Fruit fly (Drosophila melanogaster) whole organism, prepupa: ENCODE measurements around the gene CG31921.

ENCODE experiments used
- CG10669 ChIP-seq: fragments of 200-800 bp; sonication (Bioruptor generic); optimal IDR thresholded peaks from 3 replicates; lab custom pipeline; 2018; ENCODE audit warnings: missing biosample characterization, mild to moderate bottlenecking, missing genetic modification characterization, moderate library complexity
- CG11294 ChIP-seq: fragments of 200-800 bp; sonication (Bioruptor generic); IDR thresholded peaks from 2 replicates; pipeline ENCODE4 v1.3.6; 2022; ENCODE audit warnings: missing biosample characterization, missing genetic modification characterization
- CG31627 ChIP-seq: fragments of 200-800 bp; sonication (Bioruptor generic); optimal IDR thresholded peaks from 3 replicates; lab custom pipeline; 2016; ENCODE audit warnings: missing biosample characterization, missing genetic modification characterization
- CG32006 ChIP-seq: fragments of 200-800 bp; sonication (Bioruptor generic); optimal IDR thresholded peaks from 3 replicates; lab custom pipeline; 2017; ENCODE audit warnings: missing biosample characterization, mild to moderate bottlenecking, missing genetic modification characterization
- CG3919 ChIP-seq: fragments of 200-800 bp; sonication (Bioruptor generic); optimal IDR thresholded peaks from 3 replicates; lab custom pipeline; 2016; ENCODE audit warnings: missing biosample characterization, missing genetic modification characterization
- CG4318 ChIP-seq: fragments of 200-800 bp; sonication (Bioruptor generic); optimal IDR thresholded peaks from 3 replicates; lab custom pipeline; 2017; ENCODE audit warnings: missing biosample characterization, mild to moderate bottlenecking, missing genetic modification characterization
- CG6163 ChIP-seq: fragments of 200-800 bp; sonication (Bioruptor generic); IDR thresholded peaks from 3 replicates; pipeline ENCODE4 v1.3.6; 2022; ENCODE audit warnings: missing biosample characterization, missing genetic modification characterization
- CG6276 ChIP-seq: fragments of 200-800 bp; sonication (Bioruptor generic); optimal IDR thresholded peaks from 2 replicates; lab custom pipeline; 2017; ENCODE audit warnings: missing biosample characterization, mild to moderate bottlenecking, missing genetic modification characterization
- CG8119 ChIP-seq: fragments of 200-800 bp; sonication (Bioruptor generic); IDR thresholded peaks from 3 replicates; pipeline ENCODE4 v1.3.6; 2022; ENCODE audit warnings: missing biosample characterization, missing genetic modification characterization
- CG8632 ChIP-seq: fragments of 200-800 bp; sonication (Bioruptor generic); optimal IDR thresholded peaks from 3 replicates; lab custom pipeline; 2016; ENCODE audit warnings: missing biosample characterization, missing genetic modification characterization
- CG9139 ChIP-seq: fragments of 200-800 bp; sonication (Bioruptor generic); optimal IDR thresholded peaks from 3 replicates; lab custom pipeline; 2017; ENCODE audit warnings: missing biosample characterization, mild to moderate bottlenecking, missing genetic modification characterization
- Eip78C ChIP-seq: fragments of 200-800 bp; sonication (Bioruptor generic); peaks from one replicate; lab custom pipeline; 2016; ENCODE audit warnings: missing biosample characterization, missing genetic modification characterization
- Eip93F ChIP-seq: fragments of 200-800 bp; sonication (Bioruptor generic); optimal IDR thresholded peaks from 2 replicates; lab custom pipeline; 2016; ENCODE audit warnings: missing biosample characterization, mild to moderate bottlenecking, missing genetic modification characterization
- Ets96B ChIP-seq: fragments of 200-800 bp; optimal IDR thresholded peaks from 2 replicates; lab custom pipeline; 2019; ENCODE audit warnings: missing biosample characterization, mild to moderate bottlenecking, missing genetic modification characterization, moderate library complexity
- Hr39 ChIP-seq: fragments of 200-800 bp; sonication (Bioruptor generic); optimal IDR thresholded peaks from 2 replicates; lab custom pipeline; 2016; ENCODE audit warnings: missing biosample characterization, missing genetic modification characterization
- OdsH ChIP-seq: fragments of 200-800 bp; sonication (Bioruptor generic); optimal IDR thresholded peaks from 3 replicates; lab custom pipeline; 2016; ENCODE audit warnings: missing biosample characterization, missing genetic modification characterization
- Sox102F ChIP-seq: fragments of 200-800 bp; sonication (Bioruptor generic); optimal IDR thresholded peaks from 2 replicates; lab custom pipeline; 2016; ENCODE audit warnings: missing biosample characterization, mild to moderate bottlenecking, missing genetic modification characterization
- Sox14 ChIP-seq: fragments of 200-800 bp; sonication (Bioruptor generic); optimal IDR thresholded peaks from 3 replicates; lab custom pipeline; 2016; ENCODE audit warnings: missing biosample characterization, missing genetic modification characterization
- fd59A ChIP-seq: fragments of 200-800 bp; sonication (Bioruptor generic); optimal IDR thresholded peaks from 2 replicates; lab custom pipeline; 2017; ENCODE audit warnings: missing biosample characterization, mild to moderate bottlenecking, missing genetic modification characterization, missing genetic modification reagents
- fd85E ChIP-seq: fragments of 200-800 bp; sonication (Bioruptor generic); optimal IDR thresholded peaks from 3 replicates; lab custom pipeline; 2016; ENCODE audit warnings: missing biosample characterization, missing genetic modification characterization
- fkh ChIP-seq: fragments of 200-800 bp; sonication (Bioruptor generic); optimal IDR thresholded peaks from 3 replicates; lab custom pipeline; 2017; ENCODE audit warnings: missing biosample characterization, mild to moderate bottlenecking, missing genetic modification characterization, moderate library complexity
- lz ChIP-seq: fragments of 200-800 bp; sonication (Bioruptor generic); optimal IDR thresholded peaks from 3 replicates; lab custom pipeline; 2016; ENCODE audit warnings: missing biosample characterization, missing genetic modification characterization
- net ChIP-seq: fragments of 200-800 bp; sonication (Bioruptor generic); optimal IDR thresholded peaks from 3 replicates; lab custom pipeline; 2016; ENCODE audit warnings: missing biosample characterization, missing genetic modification characterization
- spab ChIP-seq: fragments of 200-800 bp; sonication (Bioruptor generic); optimal IDR thresholded peaks from 2 replicates; lab custom pipeline; 2017; ENCODE audit warnings: missing biosample characterization, mild to moderate bottlenecking, missing genetic modification characterization, missing genetic modification reagents
- svp ChIP-seq: fragments of 200-800 bp; sonication (Bioruptor generic); peaks from one replicate; lab custom pipeline; 2016; ENCODE audit warnings: missing biosample characterization, missing genetic modification characterization
- vri ChIP-seq: fragments of 200-800 bp; sonication (Bioruptor generic); optimal IDR thresholded peaks from 3 replicates; lab custom pipeline; 2016; ENCODE audit warnings: missing biosample characterization, mild to moderate bottlenecking, missing genetic modification characterization

CG31921 gene

DNA sequence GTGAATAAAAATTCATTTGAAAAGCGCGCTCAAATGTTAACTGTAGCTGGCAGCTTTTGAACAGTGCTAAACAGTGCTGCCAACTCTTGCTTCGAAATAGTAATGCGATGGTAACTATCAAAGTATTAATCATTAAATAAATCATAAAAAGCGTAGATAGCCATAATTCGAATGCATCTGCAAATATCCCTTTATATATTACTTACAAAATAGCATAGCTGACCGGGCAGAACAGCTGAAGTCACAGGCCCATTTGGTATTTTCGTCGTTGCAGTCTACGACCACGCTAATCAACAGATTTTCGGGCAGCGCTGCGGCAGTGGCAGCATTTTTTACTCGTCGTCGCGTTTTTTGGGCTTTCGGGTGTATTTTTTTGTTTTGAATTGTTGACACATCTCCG lies 26.5 kb downstream of the CG31921 start, which contains the start of gene Plc21C (continued):
- TF ChIP-seq CG31627 (peak; percentile 61), Hr39 (GFP tag; lab: Kevin White, UChicago) (peak; percentile 55), CG6163 (GFP tag; lab: Robert Waterston, UW) (no peak), Sox14 (peak; percentile 67), lz (peak; percentile 43), net (no peak), CG8119 (no peak)

DNA sequence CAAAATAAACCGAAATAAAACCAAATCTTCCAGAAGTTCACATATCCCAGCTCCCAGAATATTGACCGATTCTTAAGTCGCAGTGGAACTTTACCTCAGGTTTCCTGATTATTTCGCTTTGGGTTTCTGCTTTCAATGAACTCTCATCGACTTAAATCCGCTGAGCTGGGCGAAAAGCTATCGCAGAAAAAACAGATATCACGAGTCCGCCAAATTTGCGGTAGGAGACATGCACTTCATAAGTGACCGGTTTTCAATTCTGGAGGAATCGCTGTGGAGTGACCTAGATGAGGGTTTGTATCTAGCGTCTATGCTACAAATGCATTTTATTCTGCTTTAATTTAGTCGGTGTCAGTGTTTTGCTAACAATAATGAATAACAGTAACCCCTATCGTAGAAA lies 26.9 kb downstream of the CG31921 start:
- TF ChIP-seq spab (no peak), CG11294 (GFP tag; lab: Robert Waterston, UW) (no peak), CG8632 (GFP tag; lab: Kevin White, UChicago) (no peak), fd85E (GFP tag; lab: Kevin White, UChicago) (no peak), net (no peak), Ets96B (no peak), vri (GFP tag; lab: Kevin White, UChicago) (no peak), CG9139 (GFP tag; lab: Kevin White, UChicago) (no peak), Sox102F (GFP tag; lab: Kevin White, UChicago) (no peak), CG3919 (no peak)

DNA sequence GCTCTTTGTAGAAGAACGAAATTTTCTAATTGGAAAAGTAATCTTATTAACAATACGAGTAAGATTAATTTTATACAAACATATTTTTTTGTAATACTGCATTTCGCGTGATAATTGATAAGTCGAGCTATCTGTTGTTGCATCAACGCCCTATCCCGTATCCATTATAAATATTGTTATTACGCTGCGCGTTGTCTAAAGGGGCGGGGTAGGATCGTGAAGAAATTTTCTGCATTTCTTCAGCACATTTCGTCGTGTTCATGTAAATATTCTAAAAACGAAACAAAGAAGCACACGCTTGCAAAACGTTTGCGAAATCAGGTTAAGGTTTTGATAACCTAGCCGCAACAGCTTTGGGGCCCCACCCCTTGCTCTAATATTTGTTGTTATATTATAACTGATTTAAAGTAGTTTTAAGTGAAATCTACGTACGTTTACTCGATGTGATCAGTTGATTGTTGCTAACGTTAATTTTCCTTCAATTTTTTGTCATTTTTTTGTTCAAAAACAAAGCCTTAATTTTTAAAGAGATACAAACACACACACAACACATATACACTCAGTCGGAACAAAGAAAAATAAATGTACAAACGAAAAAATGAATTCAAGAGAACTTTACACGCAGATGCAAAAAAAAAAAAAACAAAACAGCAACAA lies 28.7 kb downstream of the CG31921 start:
- TF ChIP-seq CG10669 (GFP tag; lab: Kevin White, UChicago), result no peak
- TF ChIP-seq CG4318 (GFP tag; lab: Kevin White, UChicago), result no peak
- peak; percentile 55 for TF ChIP-seq svp
- peak; percentile 51 for TF ChIP-seq vri (GFP tag; lab: Kevin White, UChicago)
- peak; percentile 25 for TF ChIP-seq Eip78C
- TF ChIP-seq CG31627, result no peak
- TF ChIP-seq Eip93F, result peak; percentile 48
- no peak for TF ChIP-seq CG6276 (GFP tag; lab: Kevin White, UChicago)
- no peak for TF ChIP-seq OdsH (GFP tag; lab: Kevin White, UChicago)

DNA sequence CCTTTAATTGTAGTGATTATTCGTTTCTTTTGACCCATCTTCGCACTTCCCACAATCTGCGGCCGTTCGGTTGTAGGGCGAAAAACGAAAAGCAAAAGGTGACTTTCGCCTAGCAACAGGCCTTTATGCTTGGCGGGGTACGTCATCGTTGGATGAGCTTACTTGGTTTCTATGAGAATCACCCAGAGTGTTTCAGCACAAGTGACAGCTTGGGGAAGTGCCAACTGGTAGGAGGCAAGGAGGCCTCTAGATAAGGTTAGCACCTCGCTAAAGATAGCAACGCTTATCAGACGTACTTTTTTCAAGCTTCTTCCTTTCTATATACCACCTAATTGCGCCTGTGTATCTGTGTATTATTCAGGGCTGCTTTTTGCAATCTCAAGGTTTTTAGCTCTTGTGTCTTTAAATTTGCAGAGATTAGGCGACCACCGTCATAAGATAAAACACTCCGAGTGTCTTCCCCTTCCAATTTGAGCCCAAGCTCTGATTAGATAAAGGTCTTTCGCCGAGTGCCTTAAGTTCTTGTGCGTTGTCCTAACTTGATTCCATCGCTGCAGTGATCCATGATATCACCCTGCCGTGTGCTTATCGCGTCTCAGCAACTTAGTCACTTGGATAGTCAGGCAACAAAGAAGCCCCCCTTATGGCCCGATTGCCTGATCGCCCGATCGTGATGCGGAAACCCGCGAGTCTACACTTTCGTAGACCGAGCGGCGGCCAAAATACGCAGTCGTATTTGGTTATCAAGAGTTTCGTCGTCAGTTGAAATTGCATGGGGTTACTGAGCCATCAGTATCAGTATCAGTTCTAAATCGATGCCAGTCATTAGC lies 31.0 kb downstream of the CG31921 start:
- peak; percentile 60 for TF ChIP-seq Sox14
- TF ChIP-seq Ets96B, result no peak
- TF ChIP-seq fkh, result no peak
- TF ChIP-seq Eip93F, result peak; percentile 80
- TF ChIP-seq svp, result peak; percentile 92
- peak; percentile 91 for TF ChIP-seq vri (GFP tag; lab: Kevin White, UChicago)

DNA sequence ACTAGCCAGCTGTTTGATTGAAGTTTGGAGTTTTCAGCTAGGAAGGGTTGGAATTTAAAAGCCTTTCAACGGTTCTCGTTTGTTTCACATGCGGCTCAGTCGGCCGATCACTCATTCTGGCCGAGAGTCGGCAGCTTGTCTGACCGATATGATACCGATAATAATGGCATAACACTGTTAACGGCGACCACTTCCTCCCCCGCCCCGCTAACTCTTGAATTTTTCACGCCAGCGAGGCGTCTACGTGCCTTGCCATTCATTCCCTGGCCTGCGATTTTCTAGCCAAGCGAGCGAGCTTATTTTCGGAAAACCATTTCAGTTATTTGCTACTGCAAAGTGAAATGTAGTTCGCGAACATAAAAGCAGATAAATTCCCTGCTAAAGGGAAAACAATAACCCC lies 32.1 kb downstream of the CG31921 start:
- TF ChIP-seq CG9139 (GFP tag; lab: Kevin White, UChicago) (no peak), spab (no peak), fd59A (GFP tag; lab: Kevin White, UChicago) (no peak), vri (GFP tag; lab: Kevin White, UChicago) (peak; percentile 90)

DNA sequence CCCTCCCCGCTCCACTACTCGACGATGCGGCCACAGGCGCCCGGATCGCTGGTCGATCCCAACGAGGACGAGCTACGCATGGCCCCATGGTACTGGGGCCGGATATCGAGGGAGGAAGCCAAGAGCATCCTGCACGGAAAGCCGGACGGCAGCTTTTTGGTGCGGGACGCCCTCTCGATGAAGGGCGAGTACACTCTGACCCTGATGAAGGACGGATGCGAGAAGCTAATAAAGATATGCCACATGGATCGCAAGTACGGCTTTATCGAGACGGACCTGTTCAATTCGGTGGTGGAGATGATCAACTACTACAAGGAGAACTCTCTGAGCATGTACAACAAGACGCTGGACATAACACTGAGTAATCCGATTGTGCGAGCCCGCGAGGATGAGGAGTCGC lies 33.1 kb downstream of the CG31921 start:
- peak; percentile 2 for TF ChIP-seq svp
- no peak for TF ChIP-seq Sox102F (GFP tag; lab: Kevin White, UChicago)

DNA sequence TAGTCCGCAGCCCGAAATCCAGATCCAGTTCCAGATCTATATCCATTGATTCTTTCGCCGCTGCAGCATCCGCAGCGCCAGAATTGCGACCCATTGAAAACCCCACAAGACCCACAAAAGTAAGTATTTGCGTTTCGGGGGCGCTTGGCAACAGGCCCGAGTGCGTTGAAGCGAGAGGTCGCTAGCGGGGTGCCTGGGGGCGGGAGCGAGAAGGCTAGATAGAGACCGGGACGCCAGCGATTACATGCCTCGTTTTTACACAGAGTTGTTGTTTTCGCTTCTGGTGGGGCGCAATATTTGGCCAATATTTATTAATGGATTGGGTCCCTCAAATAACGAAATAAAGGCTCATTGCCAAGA lies 33.9 kb downstream of the CG31921 start:
- TF ChIP-seq svp (peak; percentile 85), Eip78C (peak; percentile 39), CG32006 (GFP tag; lab: Kevin White, UChicago) (no peak), fkh (peak; percentile 89), CG31627 (no peak)
